Worm (Caenorhabditis elegans) whole organism, dauer: ENCODE measurements around the gene C27F2.4.
"Not testable (repeated sequence)": the region's sequence is repeated elsewhere in the genome, so short reads cannot be mapped to it uniquely, and the experiment has no call there.

Source experiments
- unc-62 ChIP-seq: sonication (generic microtip); optimal IDR thresholded peaks from 2 replicates; lab custom pipeline; 2017; ENCODE audit warnings: missing biosample characterization, missing genetic modification reagents, missing genetic modification characterization

C27F2.4 gene

ce11 chrIII:4961281-4961680, 1.2 kb upstream of the C27F2.4 start:
- TF ChIP-seq unc-62, result no peak

- no peak for TF ChIP-seq unc-62
Measured at ce11 chrIII:4956566-4956965, 3.5 kb downstream of the C27F2.4 start, which contains the start of gene C26E6.1. C26E6.1 (plus strand) TSS chrIII:4956866.

- TF ChIP-seq unc-62, result no peak
Measured at ce11 chrIII:4952970-4953369, 7.1 kb downstream of the C27F2.4 start.

- no peak for TF ChIP-seq unc-62
Measured at ce11 chrIII:4951824-4952223, 8.3 kb downstream of the C27F2.4 start, which contains the start of gene flh-2. flh-2 (plus strand) TSS chrIII:4952124.

- no peak for TF ChIP-seq unc-62
Measured at ce11 chrIII:4951210-4951609, 8.9 kb downstream of the C27F2.4 start.

- no peak for TF ChIP-seq unc-62
Measured at ce11 chrIII:4950345-4950744, 9.8 kb downstream of the C27F2.4 start.

ce11 chrIII:4948631-4949030, 11.5 kb downstream of the C27F2.4 start:
- no peak for TF ChIP-seq unc-62

ce11 chrIII:4947352-4947751, 12.8 kb downstream of the C27F2.4 start:
- no peak for TF ChIP-seq unc-62

- no peak for TF ChIP-seq unc-62
Measured at ce11 chrIII:4944213-4944612, 15.9 kb downstream of the C27F2.4 start, which contains the start of gene ntl-9. ntl-9 (plus strand) TSS chrIII:4944513.

- TF ChIP-seq unc-62, result no peak
Measured at ce11 chrIII:4939267-4939666, 20.8 kb downstream of the C27F2.4 start, which contains the start of gene rpb-2. rpb-2 (plus strand) TSS chrIII:4939567.

- TF ChIP-seq unc-62, result no peak
Measured at ce11 chrIII:4937022-4937421, 23.1 kb downstream of the C27F2.4 start, which contains the start of gene fsn-1. fsn-1 (plus strand) TSS chrIII:4937322.

- no peak for TF ChIP-seq unc-62
Measured at ce11 chrIII:4934896-4935628, 25.0 kb downstream of the C27F2.4 start, which contains the start of gene mrps-18C. mrps-18C (plus strand) TSS chrIII:4935578.

ce11 chrIII:4932203-4932699, 27.9 kb downstream of the C27F2.4 start, which contains the start of the genes C26E6.12 and eri-9:
C26E6.12 (minus strand) TSS chrIII:4932253.
eri-9 (plus strand) TSS chrIII:4932450.
- TF ChIP-seq unc-62, result no peak

ce11 chrIII:4930154-4930679, 29.9 kb downstream of the C27F2.4 start, which contains the start of gene set-2:
set-2 (minus strand) TSS chrIII:4930204.
- no peak for TF ChIP-seq unc-62

ce11 chrIII:4924134-4924533, 36.0 kb downstream of the C27F2.4 start:
- TF ChIP-seq unc-62, result no peak

- TF ChIP-seq unc-62, result not testable (repeated sequence)
Measured at ce11 chrIII:4922020-4922419, 38.1 kb downstream of the C27F2.4 start, which contains the start of gene mmab-1. mmab-1 (minus strand) TSS chrIII:4922114.

- no peak for TF ChIP-seq unc-62
Measured at ce11 chrIII:4920221-4920620, 39.9 kb downstream of the C27F2.4 start, which contains the start of gene ula-1. ula-1 (minus strand) TSS chrIII:4920321.
